Worm (Caenorhabditis elegans): Measurements from ENCODE around the gene fbxc-12.
A peak's percentile ranks its signal among the peaks of the same experiment; 100 is the strongest.

fbxc-12 gene

ce11 chrIV:873174-873788, 31.8 kb upstream of the fbxc-12 start:
- no peak for TF ChIP-seq lir-1 (GFP tag; conservative IDR thresholded peaks at IDR 0.05)
- no peak for TF ChIP-seq tlf-1 (GFP tag; optimal IDR thresholded peaks at IDR 0.05)
- no peak for TF ChIP-seq nhr-120 (GFP tag; IDR thresholded peaks at IDR 0.05)
- no peak for TF ChIP-seq ama-1 (optimal IDR thresholded peaks at IDR 0.05)
- no peak for TF ChIP-seq ama-1 (GFP tag; optimal IDR thresholded peaks at IDR 0.05)
- no peak for TF ChIP-seq C17E4.6 (GFP tag; IDR thresholded peaks at IDR 0.05)
- no peak for TF ChIP-seq die-1 (tag; optimal IDR thresholded peaks at IDR 0.05)
- no peak for TF ChIP-seq ztf-26 (tag; optimal IDR thresholded peaks at IDR 0.05)
- no peak for TF ChIP-seq F57A8.1 (GFP tag; optimal IDR thresholded peaks at IDR 0.05)
- no peak for TF ChIP-seq F39B2.1 (GFP tag; IDR thresholded peaks at IDR 0.05)
- TF ChIP-seq sea-2 (GFP tag; IDR thresholded peaks at IDR 0.05), result no peak
- peak; percentile 71 for TF ChIP-seq D2030.7 (GFP tag; IDR thresholded peaks at IDR 0.05)
- TF ChIP-seq Y53G8AR.9 (GFP tag; conservative IDR thresholded peaks at IDR 0.05), result no peak
- TF ChIP-seq Y56A3A.18 (GFP tag; IDR thresholded peaks at IDR 0.05), result no peak
- no peak for TF ChIP-seq Y53F4B.3 (GFP tag; IDR thresholded peaks at IDR 0.05)
- TF ChIP-seq ccch-3 (GFP tag; optimal IDR thresholded peaks at IDR 0.05), result no peak
- no peak for TF ChIP-seq ceh-40 (GFP tag; IDR thresholded peaks at IDR 0.05)
- TF ChIP-seq cebp-2 (GFP tag; IDR thresholded peaks at IDR 0.05), result no peak
- no peak for TF ChIP-seq ceh-91 (GFP tag; IDR thresholded peaks at IDR 0.05)
- no peak for TF ChIP-seq hrde-1 (tag; optimal IDR thresholded peaks at IDR 0.05; ENCODE audit: borderline replicate concordance)
- TF ChIP-seq attf-3 (GFP tag; conservative IDR thresholded peaks at IDR 0.05), result no peak
- no peak for TF ChIP-seq F22D6.2 (tag; optimal IDR thresholded peaks at IDR 0.05)
- TF ChIP-seq tbx-9 (tag; optimal IDR thresholded peaks at IDR 0.05; ENCODE audit: borderline replicate concordance), result no peak
- peak; percentile 33 for TF ChIP-seq lin-54 (GFP tag; optimal IDR thresholded peaks at IDR 0.05)
- TF ChIP-seq nhr-90 (tag; optimal IDR thresholded peaks at IDR 0.05), result no peak
- TF ChIP-seq athp-1 (tag; optimal IDR thresholded peaks at IDR 0.05), result no peak
- no peak for TF ChIP-seq F23B12.7 (tag; optimal IDR thresholded peaks at IDR 0.05; ENCODE audit: insufficient read depth)
- no peak for TF ChIP-seq B0035.1 (tag; optimal IDR thresholded peaks at IDR 0.05)
- TF ChIP-seq lin-40 (tag; optimal IDR thresholded peaks at IDR 0.05), result no peak
- TF ChIP-seq attf-5 (GFP tag; optimal IDR thresholded peaks at IDR 0.05), result peak; percentile 22
- TF ChIP-seq madf-6 (GFP tag; IDR thresholded peaks at IDR 0.05), result 0 out of 2 replicates have a peak, but pooled peaks have one; percentile 11
- TF ChIP-seq ztf-25 (GFP tag; IDR thresholded peaks at IDR 0.05), result no peak
- TF ChIP-seq zfh-2 (GFP tag; conservative IDR thresholded peaks at IDR 0.05), result no peak
- TF ChIP-seq mxl-1 (tag; optimal IDR thresholded peaks at IDR 0.05), result no peak
- no peak for TF ChIP-seq rcor-1 (GFP tag; IDR thresholded peaks at IDR 0.05)
- peak; percentile 81 for TF ChIP-seq tbp1 (GFP tag; optimal IDR thresholded peaks at IDR 0.05)
- no peak for TF ChIP-seq sdz-38 (tag; optimal IDR thresholded peaks at IDR 0.05)
- peak; percentile 30 for TF ChIP-seq rpc-1 (optimal IDR thresholded peaks at IDR 0.05)
- peak; percentile 72 for TF ChIP-seq rpc-1 (tag; optimal IDR thresholded peaks at IDR 0.05)
- TF ChIP-seq lin-26 (GFP tag; IDR thresholded peaks at IDR 0.05), result peak; percentile 58; the same call in 1 of the 2 replicates
- TF ChIP-seq Y67H2A.10 (GFP tag; conservative IDR thresholded peaks at IDR 0.05), result no peak
- TF ChIP-seq ztf-18 (tag; optimal IDR thresholded peaks at IDR 0.05), result no peak
- no peak for TF ChIP-seq T07F8.4 (tag; optimal IDR thresholded peaks at IDR 0.05)
- no peak for TF ChIP-seq K12H6.12 (tag; optimal IDR thresholded peaks at IDR 0.05)
- TF ChIP-seq T26A5.8 (tag; optimal IDR thresholded peaks at IDR 0.05), result no peak
- TF ChIP-seq efl-1 (GFP tag; optimal IDR thresholded peaks at IDR 0.05), result no peak
- no peak for TF ChIP-seq hmg-20 (GFP tag; IDR thresholded peaks at IDR 0.05)
- TF ChIP-seq ztf-3 (GFP tag; optimal IDR thresholded peaks at IDR 0.05), result no peak
- TF ChIP-seq C06A6.2 (GFP tag; conservative IDR thresholded peaks at IDR 0.05), result no peak
- TF ChIP-seq mcd-1 (GFP tag; IDR thresholded peaks at IDR 0.05), result no peak
- TF ChIP-seq pha-4 (tag; optimal IDR thresholded peaks at IDR 0.05), result no peak
